Fruit fly (Drosophila melanogaster): ENCODE measurements around the gene Ubc84D.

The Ubc84D gene

dm6 chr3R:7473767-7474254, 45.4 kb downstream of the Ubc84D start, which contains the start of gene CG1142 (continued):
- TF ChIP-seq Blimp-1 (GFP tag; optimal IDR thresholded peaks at IDR 0.05), result peak; percentile 97
- no peak for TF ChIP-seq mld (GFP tag; IDR thresholded peaks at IDR 0.05; ENCODE audit: partially characterized antibody)
- TF ChIP-seq slbo (GFP tag; IDR thresholded peaks at IDR 0.05), result peak; percentile 98
- TF ChIP-seq B-H2 (GFP tag; optimal IDR thresholded peaks at IDR 0.05), result peak; percentile 97
- TF ChIP-seq CG11093 (GFP tag; IDR thresholded peaks at IDR 0.05), result peak; percentile 95
- peak; percentile 97 for TF ChIP-seq disco-r (GFP tag; optimal IDR thresholded peaks at IDR 0.05)
- peak; percentile 98 for TF ChIP-seq Meics (GFP tag; optimal IDR thresholded peaks at IDR 0.05)
- peak; percentile 96 for TF ChIP-seq CG6254 (GFP tag; optimal IDR thresholded peaks at IDR 0.05)
- TF ChIP-seq inv (GFP tag; IDR thresholded peaks at IDR 0.05; ENCODE audit: partially characterized antibody), result no peak
- peak; percentile 96 for TF ChIP-seq CG16863 (GFP tag; optimal IDR thresholded peaks at IDR 0.05)
- TF ChIP-seq emc (GFP tag; optimal IDR thresholded peaks at IDR 0.05), result peak; percentile 92
- TF ChIP-seq Side (GFP tag; optimal IDR thresholded peaks at IDR 0.05), result peak; percentile 96
- peak; percentile 94 for TF ChIP-seq Dad (GFP tag; optimal IDR thresholded peaks at IDR 0.05)
- TF ChIP-seq CG6654 (GFP tag; optimal IDR thresholded peaks at IDR 0.05), result peak; percentile 89
- peak; percentile 94 for TF ChIP-seq CG8359 (GFP tag; optimal IDR thresholded peaks at IDR 0.05; ENCODE audit: borderline replicate concordance)
- peak; percentile 97 for TF ChIP-seq CG1529 (GFP tag; optimal IDR thresholded peaks at IDR 0.05)
- TF ChIP-seq danr (GFP tag; IDR thresholded peaks at IDR 0.05), result peak; percentile 95
- TF ChIP-seq CG7963 (GFP tag; IDR thresholded peaks at IDR 0.05; ENCODE audit: partially characterized antibody), result no peak
- TF ChIP-seq dmrt11E (tag; optimal IDR thresholded peaks at IDR 0.05), result peak; percentile 100
- peak; percentile 96 for TF ChIP-seq slou (GFP tag; optimal IDR thresholded peaks at IDR 0.05)
- peak; percentile 92 for TF ChIP-seq Hmx (GFP tag; optimal IDR thresholded peaks at IDR 0.05)
- no peak for TF ChIP-seq Opbp (GFP tag; IDR thresholded peaks at IDR 0.05; ENCODE audit: partially characterized antibody)
- TF ChIP-seq CG10431 (GFP tag; optimal IDR thresholded peaks at IDR 0.05), result peak; percentile 95
- TF ChIP-seq eyg (GFP tag; optimal IDR thresholded peaks at IDR 0.05), result peak; percentile 94
- peak; percentile 89 for TF ChIP-seq CG15479 (GFP tag; optimal IDR thresholded peaks at IDR 0.05)
- TF ChIP-seq zfh1 (GFP tag; IDR thresholded peaks at IDR 0.05), result peak; percentile 99
- TF ChIP-seq Hey (tag; optimal IDR thresholded peaks at IDR 0.05), result peak; percentile 87
- peak in 1 of 2 experiments; percentile 92 for TF ChIP-seq Hr78 (GFP tag; optimal IDR thresholded peaks at IDR 0.05)
- TF ChIP-seq C15 (GFP tag; IDR thresholded peaks at IDR 0.05), result peak; percentile 98
- peak; percentile 97 for TF ChIP-seq trh (GFP tag; optimal IDR thresholded peaks at IDR 0.05)
- no peak for TF ChIP-seq hkb (optimal IDR thresholded peaks at IDR 0.05)
- peak; percentile 99 for TF ChIP-seq hkb (GFP tag; IDR thresholded peaks at IDR 0.05)
- TF ChIP-seq CG4854 (GFP tag; optimal IDR thresholded peaks at IDR 0.05), result peak; percentile 96
- TF ChIP-seq Deaf1 (tag; optimal IDR thresholded peaks at IDR 0.05), result peak; percentile 84
- no peak for TF ChIP-seq Bgb (GFP tag; IDR thresholded peaks at IDR 0.05; ENCODE audit: partially characterized antibody)
- peak; percentile 99 for TF ChIP-seq CG18262 (tag; optimal IDR thresholded peaks at IDR 0.05)
- peak; percentile 97 for TF ChIP-seq rib (GFP tag; IDR thresholded peaks at IDR 0.05)
- TF ChIP-seq CG6765 (GFP tag; optimal IDR thresholded peaks at IDR 0.05), result peak; percentile 96
- TF ChIP-seq CG14014 (GFP tag; IDR thresholded peaks at IDR 0.05), result peak; percentile 99
- peak; percentile 99 for TF ChIP-seq CG33557 (GFP tag; optimal IDR thresholded peaks at IDR 0.05)
- TF ChIP-seq Nf-YC (tag; optimal IDR thresholded peaks at IDR 0.05), result peak; percentile 90
- TF ChIP-seq Hsf (GFP tag; optimal IDR thresholded peaks at IDR 0.05), result peak; percentile 98
- no peak for TF ChIP-seq CG8478 (optimal IDR thresholded peaks at IDR 0.05)
- peak; percentile 97 for TF ChIP-seq Ptx1 (GFP tag; IDR thresholded peaks at IDR 0.05)
- TF ChIP-seq CG33213 (GFP tag; optimal IDR thresholded peaks at IDR 0.05), result peak; percentile 93
- TF ChIP-seq hb (GFP tag; IDR thresholded peaks at IDR 0.05; ENCODE audit: partially characterized antibody), result no peak
- peak; percentile 94 for TF ChIP-seq sima (GFP tag; optimal IDR thresholded peaks at IDR 0.05)
- TF ChIP-seq Drgx (GFP tag; IDR thresholded peaks at IDR 0.05), result peak; percentile 98
- TF ChIP-seq lbe (GFP tag; optimal IDR thresholded peaks at IDR 0.05), result peak; percentile 95
- peak; percentile 98 for TF ChIP-seq Ada2b (GFP tag; IDR thresholded peaks at IDR 0.05)
- peak; percentile 95 for TF ChIP-seq CG10543 (GFP tag; optimal IDR thresholded peaks at IDR 0.05)
